Worm (Caenorhabditis elegans) whole organism, L2 larva: ENCODE data around the gene F46C3.7.

Source experiments
- aly-2 ChIP-seq: fragments of 150-350 bp; optimal IDR thresholded peaks from 2 replicates; lab custom pipeline; 2014; ENCODE audit warnings: missing biosample characterization, missing genetic modification characterization
- ama-1 ChIP-seq: fragments of 150-350 bp; optimal IDR thresholded peaks from 2 replicates; lab custom pipeline; 2018; ENCODE audit warnings: inconsistent platforms
- ceh-82 ChIP-seq: fragments of 150-350 bp; optimal IDR thresholded peaks from 2 replicates; lab custom pipeline; 2014; ENCODE audit warnings: missing biosample characterization, missing genetic modification characterization
- fos-1 ChIP-seq: fragments of 150-350 bp; optimal IDR thresholded peaks from 2 replicates; lab custom pipeline; 2014; ENCODE audit warnings: missing biosample characterization, missing genetic modification characterization
- mab-5 ChIP-seq: fragments of 150-350 bp; optimal IDR thresholded peaks from 2 replicates; lab custom pipeline; 2014; ENCODE audit warnings: missing biosample characterization, missing genetic modification characterization
- nhr-12 ChIP-seq: fragments of 150-350 bp; optimal IDR thresholded peaks from 2 replicates; lab custom pipeline; 2014; ENCODE audit warnings: missing biosample characterization, missing genetic modification characterization
- nhr-23 ChIP-seq: fragments of 150-350 bp; optimal IDR thresholded peaks from 2 replicates; lab custom pipeline; 2014; ENCODE audit warnings: missing biosample characterization, missing genetic modification reagents, missing genetic modification characterization
- snpc-4 ChIP-seq: fragments of 150-350 bp; optimal IDR thresholded peaks from 2 replicates; lab custom pipeline; 2014; ENCODE audit warnings: missing biosample characterization, missing genetic modification characterization
- unc-62 ChIP-seq: fragments of 150-350 bp; optimal IDR thresholded peaks from 2 replicates; lab custom pipeline; 2014; ENCODE audit warnings: missing biosample characterization, missing genetic modification reagents, missing genetic modification characterization
- zag-1 ChIP-seq: fragments of 150-350 bp; optimal IDR thresholded peaks from 2 replicates; lab custom pipeline; 2014; ENCODE audit warnings: missing biosample characterization, missing genetic modification characterization
- ztf-11 ChIP-seq: sonication (generic microtip); optimal IDR thresholded peaks from 2 replicates; lab custom pipeline; 2017; ENCODE audit warnings: missing biosample characterization, missing genetic modification characterization

DNA sequence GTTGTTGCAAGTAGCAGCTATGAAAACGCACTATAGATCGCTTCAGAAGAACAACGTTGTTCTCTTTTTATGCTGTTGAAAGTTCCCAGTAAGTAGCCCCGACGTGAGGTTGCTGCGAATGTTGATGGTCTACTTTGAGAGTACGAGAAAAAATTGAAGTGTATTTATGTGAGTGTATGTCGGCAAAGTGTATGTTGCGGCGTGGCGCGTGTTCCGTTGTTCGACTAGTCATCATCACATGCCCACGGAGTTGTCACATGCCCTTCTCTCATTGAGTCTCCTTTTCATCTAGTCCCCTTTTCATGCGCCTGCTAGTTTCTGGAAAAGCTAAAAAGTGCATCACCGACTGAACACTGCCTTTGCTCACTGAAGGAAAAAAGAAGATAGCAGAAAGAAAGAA lies 32.1 kb downstream of the F46C3.7 start:
- TF ChIP-seq snpc-4 (peak; percentile 17), aly-2 (tag; lab: Kevin White, UChicago) (no peak), nhr-12 (no peak), ceh-82 (tag; lab: Kevin White, UChicago) (no peak), unc-62 (GFP tag; lab: Kevin White, UChicago) (no peak), mab-5 (tag; lab: Kevin White, UChicago) (no peak), ztf-11 (tag; lab: Kevin White, UChicago) (no peak), nhr-23 (no peak), zag-1 (tag; lab: Kevin White, UChicago) (peak; percentile 33), fos-1 (peak; percentile 62), ama-1 (lab: Kevin White, UChicago) (peak; percentile 56)
